Fruit fly (Drosophila melanogaster) whole organism, embryonic: ENCODE results near the gene trbl.

Source experiments
- Aef1 ChIP-seq: fragments of 200-800 bp; sonication (Bioruptor generic); IDR thresholded peaks from 3 replicates; pipeline ENCODE4 v1.3.6; 2022; ENCODE audit warnings: missing biosample characterization, missing genetic modification characterization
- Awh ChIP-seq: fragments of 200-800 bp; sonication (Bioruptor generic); IDR thresholded peaks from 2 replicates; pipeline ENCODE4, ENCODE4 v1.3.6; 2022; ENCODE audit warnings: missing biosample characterization, missing genetic modification characterization
- CG10366 ChIP-seq: fragments of 200-800 bp; sonication (Bioruptor generic); IDR thresholded peaks from 2 replicates; pipeline ENCODE4 v1.3.6; 2022; ENCODE audit warnings: missing biosample characterization, missing genetic modification characterization
- CG11560 ChIP-seq: fragments of 200-800 bp; sonication (Bioruptor generic); IDR thresholded peaks from 3 replicates; pipeline ENCODE4 v1.3.6; 2022; ENCODE audit warnings: missing biosample characterization, missing genetic modification characterization
- CG11696 ChIP-seq: fragments of 200-800 bp; sonication (Bioruptor generic); IDR thresholded peaks from 2 replicates; pipeline ENCODE4 v1.3.6; 2022; ENCODE audit warnings: missing biosample characterization, missing genetic modification characterization
- CG12104 ChIP-seq: fragments of 200-800 bp; sonication (Bioruptor generic); optimal IDR thresholded peaks from 3 replicates; lab custom pipeline; 2016; ENCODE audit warnings: missing biosample characterization, missing genetic modification characterization
- CG14014 ChIP-seq: fragments of 200-800 bp; sonication (Bioruptor generic); IDR thresholded peaks from 2 replicates; pipeline ENCODE4 v1.3.6; 2022; ENCODE audit warnings: missing biosample characterization, missing genetic modification characterization
- CG14710 ChIP-seq: fragments of 200-800 bp; sonication (Bioruptor generic); optimal IDR thresholded peaks from 3 replicates; lab custom pipeline; 2019; ENCODE audit warnings: missing biosample characterization, mild to moderate bottlenecking, missing genetic modification characterization, moderate library complexity
- CG15601 ChIP-seq: fragments of 200-800 bp; sonication (Bioruptor generic); optimal IDR thresholded peaks from 3 replicates; lab custom pipeline; 2019; ENCODE audit warnings: missing biosample characterization, mild to moderate bottlenecking, missing genetic modification characterization, moderate library complexity
- CG17186 ChIP-seq: fragments of 200-800 bp; sonication (Bioruptor generic); optimal IDR thresholded peaks from 3 replicates; lab custom pipeline; 2017; ENCODE audit warnings: missing biosample characterization, missing genetic modification reagents, missing genetic modification characterization
- CG17568 ChIP-seq: fragments of 200-800 bp; sonication (Bioruptor generic); optimal IDR thresholded peaks from 2 replicates; lab custom pipeline; 2018; ENCODE audit warnings: missing biosample characterization, mild to moderate bottlenecking, missing genetic modification characterization, moderate library complexity
- CG1792 ChIP-seq: fragments of 200-800 bp; sonication (Bioruptor generic); optimal IDR thresholded peaks from 2 replicates; lab custom pipeline; 2016; ENCODE audit warnings: missing biosample characterization, missing genetic modification characterization
- CG33213 ChIP-seq: fragments of 200-800 bp; sonication (Bioruptor generic); optimal IDR thresholded peaks from 3 replicates; lab custom pipeline; 2016; ENCODE audit warnings: missing biosample characterization, missing genetic modification characterization
- CG4424 ChIP-seq: fragments of 200-800 bp; sonication (Bioruptor generic); optimal IDR thresholded peaks from 3 replicates; lab custom pipeline; 2016; ENCODE audit warnings: missing biosample characterization, missing genetic modification characterization
- CG6272 ChIP-seq: fragments of 200-800 bp; sonication (Bioruptor generic); IDR thresholded peaks from 2 replicates; pipeline ENCODE4 v1.3.6; 2022; ENCODE audit warnings: missing biosample characterization, missing genetic modification characterization
- CG6791 ChIP-seq: fragments of 200-800 bp; sonication (Bioruptor generic); IDR thresholded peaks from 3 replicates; pipeline ENCODE4 v1.3.6; 2022; ENCODE audit warnings: missing biosample characterization, missing genetic modification characterization; ENCODE audit not compliant: partially characterized antibody
- CG9727 ChIP-seq: fragments of 200-800 bp; sonication (Bioruptor generic); optimal IDR thresholded peaks from 3 replicates; lab custom pipeline; 2017; ENCODE audit warnings: missing biosample characterization, mild to moderate bottlenecking, missing genetic modification characterization
- CG9797 ChIP-seq: fragments of 200-800 bp; sonication (Bioruptor generic); optimal IDR thresholded peaks from 3 replicates; lab custom pipeline; 2018; ENCODE audit warnings: missing biosample characterization, mild to moderate bottlenecking, missing genetic modification characterization
- CG9876 ChIP-seq: fragments of 200-800 bp; sonication (Bioruptor generic); optimal IDR thresholded peaks from 2 replicates; lab custom pipeline; 2016; ENCODE audit warnings: missing biosample characterization, missing genetic modification characterization
- Chrac-16 ChIP-seq: fragments of 200-800 bp; sonication (Bioruptor generic); optimal IDR thresholded peaks from 3 replicates; lab custom pipeline; 2016; ENCODE audit warnings: missing biosample characterization, missing genetic modification characterization
- Dad ChIP-seq: fragments of 200-800 bp; sonication (Bioruptor generic); optimal IDR thresholded peaks from 3 replicates; lab custom pipeline; 2016; ENCODE audit warnings: missing biosample characterization, missing genetic modification characterization
- Dll ChIP-seq: fragments of 200-800 bp; sonication (Bioruptor generic); IDR thresholded peaks from 4 replicates; pipeline ENCODE4 v1.3.6; 2022; ENCODE audit warnings: missing biosample characterization, missing genetic modification characterization; ENCODE audit not compliant: partially characterized antibody
- Elba2 ChIP-seq: fragments of 200-800 bp; sonication (Bioruptor generic); optimal IDR thresholded peaks from 3 replicates; lab custom pipeline; 2016; ENCODE audit warnings: missing biosample characterization, missing genetic modification characterization
- Ets65A ChIP-seq: fragments of 200-800 bp; sonication (Bioruptor generic); peaks from one replicate; lab custom pipeline; 2016; ENCODE audit warnings: missing biosample characterization, missing genetic modification characterization
- Fer1 ChIP-seq: fragments of 200-800 bp; sonication (Bioruptor generic); optimal IDR thresholded peaks from 2 replicates; lab custom pipeline; 2017; ENCODE audit warnings: missing biosample characterization, mild to moderate bottlenecking, missing genetic modification characterization
- Gsc ChIP-seq: fragments of 200-800 bp; sonication (Bioruptor generic); IDR thresholded peaks from 2 replicates; pipeline ENCODE4 v1.3.6; 2022; ENCODE audit warnings: missing biosample characterization, missing genetic modification characterization
- HHEX ChIP-seq: fragments of 200-800 bp; sonication (Bioruptor generic); optimal IDR thresholded peaks from 3 replicates; lab custom pipeline; 2017; ENCODE audit warnings: missing biosample characterization, mild to moderate bottlenecking, missing genetic modification characterization, missing genetic modification reagents
- HLHmδ ChIP-seq: fragments of 200-800 bp; sonication (Bioruptor generic); optimal IDR thresholded peaks from 2 replicates; lab custom pipeline; 2018; ENCODE audit warnings: missing biosample characterization, mild to moderate bottlenecking, missing genetic modification characterization, moderate library complexity
- Hr51 ChIP-seq, 2 experiments: fragments of 200-800 bp; sonication (Bioruptor generic); optimal IDR thresholded peaks; 2 replicates in 1 of 2; 3 replicates in 1 of 2; lab custom pipeline; 2016 to 2018; ENCODE audit warnings: missing biosample characterization in 2 of 2, missing genetic modification characterization in 2 of 2, mild to moderate bottlenecking in 1 of 2, moderate library complexity in 1 of 2
- MTF-1 ChIP-seq: fragments of 200-800 bp; sonication (Bioruptor generic); optimal IDR thresholded peaks from 2 replicates; lab custom pipeline; 2018; ENCODE audit warnings: missing biosample characterization, mild to moderate bottlenecking, missing genetic modification characterization, borderline replicate concordance
- Myb ChIP-seq: fragments of 200-800 bp; sonication (Bioruptor generic); optimal IDR thresholded peaks from 2 replicates; lab custom pipeline; 2016; ENCODE audit warnings: missing biosample characterization, missing genetic modification characterization
- Nf-YB ChIP-seq: fragments of 200-800 bp; sonication (Bioruptor generic); optimal IDR thresholded peaks from 3 replicates; lab custom pipeline; 2019; ENCODE audit warnings: missing biosample characterization, mild to moderate bottlenecking, missing genetic modification characterization, moderate library complexity
- Rfx ChIP-seq: fragments of 200-800 bp; sonication (Bioruptor generic); IDR thresholded peaks from 2 replicates; pipeline ENCODE4 v1.3.6; 2022; ENCODE audit warnings: missing biosample characterization, missing genetic modification characterization
- Rx ChIP-seq: fragments of 200-800 bp; sonication (Bioruptor generic); IDR thresholded peaks from 2 replicates; pipeline ENCODE4 v1.3.6; 2022; ENCODE audit warnings: missing biosample characterization, missing genetic modification characterization
- Six4 ChIP-seq: fragments of 200-800 bp; sonication (Bioruptor generic); optimal IDR thresholded peaks from 2 replicates; lab custom pipeline; 2016; ENCODE audit warnings: missing biosample characterization, missing genetic modification characterization
- Sry-δ ChIP-seq: fragments of 200-800 bp; sonication (Bioruptor generic); optimal IDR thresholded peaks from 2 replicates; lab custom pipeline; 2016; ENCODE audit warnings: missing biosample characterization, missing genetic modification characterization
- Ssrp ChIP-seq: fragments of 200-800 bp; sonication (Bioruptor generic); optimal IDR thresholded peaks from 2 replicates; lab custom pipeline; 2018; ENCODE audit warnings: missing biosample characterization, mild to moderate bottlenecking, missing genetic modification characterization, moderate library complexity
- TFAM ChIP-seq: fragments of 200-800 bp; sonication (Bioruptor generic); optimal IDR thresholded peaks from 2 replicates; lab custom pipeline; 2017; ENCODE audit warnings: missing biosample characterization, missing genetic modification characterization, inconsistent platforms
- abd-A ChIP-seq: fragments of 200-800 bp; sonication (Bioruptor generic); optimal IDR thresholded peaks from 3 replicates; lab custom pipeline; 2019; ENCODE audit warnings: missing biosample characterization, mild to moderate bottlenecking, missing genetic modification characterization, moderate library complexity
- ato ChIP-seq: fragments of 200-800 bp; sonication (Bioruptor generic); IDR thresholded peaks from 2 replicates; pipeline ENCODE4 v1.3.6; 2022; ENCODE audit warnings: missing biosample characterization, missing genetic modification characterization; ENCODE audit not compliant: partially characterized antibody
- bsh ChIP-seq, 2 experiments: fragments of 200-800 bp; sonication (Bioruptor generic); optimal IDR thresholded peaks; 2 replicates each; lab custom pipeline; 2017 to 2018; ENCODE audit warnings: mild to moderate bottlenecking in 2 of 2, missing biosample characterization in 2 of 2, missing genetic modification characterization in 2 of 2, moderate library complexity in 1 of 2
- en ChIP-seq: fragments of 200-800 bp; sonication (Bioruptor generic); optimal IDR thresholded peaks from 2 replicates; lab custom pipeline; 2016; ENCODE audit warnings: missing biosample characterization, missing genetic modification characterization
- jing ChIP-seq: fragments of 200-800 bp; sonication (Bioruptor generic); optimal IDR thresholded peaks from 2 replicates; lab custom pipeline; 2018; ENCODE audit warnings: missing biosample characterization, mild to moderate bottlenecking, missing genetic modification characterization
- kay ChIP-seq: fragments of 200-800 bp; sonication (Bioruptor generic); optimal IDR thresholded peaks from 2 replicates; lab custom pipeline; 2016; ENCODE audit warnings: missing biosample characterization, missing genetic modification characterization
- knrl ChIP-seq: fragments of 200-800 bp; sonication (Bioruptor generic); IDR thresholded peaks from 3 replicates; pipeline ENCODE4 v1.3.6; 2022; ENCODE audit warnings: missing biosample characterization, missing genetic modification characterization; ENCODE audit not compliant: partially characterized antibody
- mam ChIP-seq: fragments of 200-800 bp; sonication (Bioruptor generic); optimal IDR thresholded peaks from 3 replicates; lab custom pipeline; 2016; ENCODE audit warnings: missing biosample characterization, missing genetic modification characterization
- peb ChIP-seq: fragments of 200-800 bp; sonication (Bioruptor generic); IDR thresholded peaks from 2 replicates; pipeline ENCODE4 v1.3.6; 2022; ENCODE audit warnings: missing biosample characterization, missing genetic modification characterization
- shn ChIP-seq: fragments of 200-800 bp; sonication (Bioruptor generic); optimal IDR thresholded peaks from 3 replicates; lab custom pipeline; 2016; ENCODE audit warnings: missing biosample characterization, missing genetic modification characterization
- toy ChIP-seq: fragments of 200-800 bp; sonication (Bioruptor generic); IDR thresholded peaks from 2 replicates; pipeline ENCODE4 v1.3.6; 2022; ENCODE audit warnings: missing biosample characterization, missing genetic modification characterization
- trh ChIP-seq: fragments of 200-800 bp; sonication (Bioruptor generic); optimal IDR thresholded peaks from 2 replicates; lab custom pipeline; 2016; ENCODE audit warnings: missing biosample characterization, missing genetic modification characterization
- vvl ChIP-seq: fragments of 200-800 bp; sonication (Bioruptor generic); IDR thresholded peaks from 2 replicates; pipeline ENCODE4 v1.3.6; 2022; ENCODE audit warnings: missing biosample characterization, missing genetic modification characterization
- wdn ChIP-seq: fragments of 200-800 bp; sonication (Bioruptor generic); IDR thresholded peaks from 2 replicates; pipeline ENCODE4 v1.3.6; 2022; ENCODE audit warnings: missing biosample characterization, missing genetic modification characterization

The trbl gene

DNA sequence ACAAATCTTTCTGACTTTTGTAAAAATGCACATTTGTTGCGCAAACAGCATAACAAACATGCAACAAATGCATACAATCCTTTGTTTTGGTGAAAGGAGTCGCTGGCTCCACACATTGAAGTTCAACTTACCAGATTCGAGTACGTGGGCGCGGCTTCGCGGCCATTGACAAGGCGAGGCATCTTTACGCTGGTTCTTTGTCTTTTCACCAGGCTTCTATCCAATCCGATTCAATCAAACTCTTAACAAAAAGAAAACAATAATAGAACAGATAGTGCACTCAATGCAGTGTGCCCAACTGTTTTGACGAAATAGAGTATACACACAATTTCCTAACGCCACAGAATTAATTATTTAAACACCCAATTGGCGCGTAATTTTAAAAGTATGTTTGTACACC, 28.8 kb upstream of the trbl start, which contains the start of gene CG5262 (continued):
- no peak for TF ChIP-seq HHEX (GFP tag; lab: Kevin White, UChicago)
- no peak for TF ChIP-seq ato
- no peak for TF ChIP-seq Ets65A (GFP tag; lab: Kevin White, UChicago)
- no peak for TF ChIP-seq TFAM (GFP tag; lab: Kevin White, UChicago)
- peak; percentile 31 for TF ChIP-seq CG14710 (tag; lab: Kevin White, UChicago)
- TF ChIP-seq Chrac-16 (GFP tag; lab: Kevin White, UChicago): no peak
- TF ChIP-seq shn (GFP tag; lab: Kevin White, UChicago): no peak
- no peak for TF ChIP-seq CG11696 (GFP tag; lab: Robert Waterston, UW)
- TF ChIP-seq CG33213 (GFP tag; lab: Kevin White, UChicago): peak; percentile 15
- TF ChIP-seq MTF-1 (GFP tag; lab: Kevin White, UChicago): no peak
- no peak for TF ChIP-seq jing (GFP tag; lab: Kevin White, UChicago)
- TF ChIP-seq Rx (GFP tag; lab: Robert Waterston, UW): no peak
- no peak for TF ChIP-seq CG6791 (GFP tag; lab: Robert Waterston, UW)
- TF ChIP-seq CG6272: no peak
- no peak for TF ChIP-seq bsh (GFP tag; optimal IDR thresholded peaks at IDR 0.05; lab: Kevin White, UChicago)
- TF ChIP-seq CG4424 (GFP tag; lab: Kevin White, UChicago): no peak
- TF ChIP-seq vvl: peak; percentile 76
- no peak for TF ChIP-seq CG9876
- TF ChIP-seq CG9797 (GFP tag; lab: Kevin White, UChicago): peak; percentile 75
- TF ChIP-seq CG14014 (GFP tag; lab: Robert Waterston, UW): no peak
- peak; percentile 64 for TF ChIP-seq Nf-YB (GFP tag; lab: Kevin White, UChicago)
- TF ChIP-seq CG15601 (tag; lab: Kevin White, UChicago): no peak
- no peak for TF ChIP-seq mam
- TF ChIP-seq Fer1: no peak
- no peak for TF ChIP-seq Aef1 (GFP tag; lab: Robert Waterston, UW)
- TF ChIP-seq Ssrp: no peak
- peak; percentile 57 for TF ChIP-seq Sry-δ
- TF ChIP-seq toy (GFP tag; lab: Robert Waterston, UW): no peak
- no peak for TF ChIP-seq CG12104 (GFP tag; lab: Kevin White, UChicago)
- no peak for TF ChIP-seq Hr51 (GFP tag; optimal IDR thresholded peaks at IDR 0.05; lab: Kevin White, UChicago)
- TF ChIP-seq CG11560 (tag; lab: Robert Waterston, UW): no peak
- no peak for TF ChIP-seq CG10366 (GFP tag; lab: Robert Waterston, UW)
- no peak for TF ChIP-seq CG9727 (GFP tag; lab: Kevin White, UChicago)
- no peak for TF ChIP-seq Six4 (GFP tag; lab: Kevin White, UChicago)
- TF ChIP-seq trh (GFP tag; lab: Kevin White, UChicago): no peak
- no peak for TF ChIP-seq Rfx
- TF ChIP-seq en (GFP tag; lab: Kevin White, UChicago): no peak
- TF ChIP-seq CG17568: no peak
- no peak for TF ChIP-seq Awh (GFP tag; lab: Robert Waterston, UW)
- TF ChIP-seq HLHmδ (GFP tag; lab: Kevin White, UChicago): no peak
- TF ChIP-seq knrl: no peak
- TF ChIP-seq Elba2 (GFP tag; lab: Kevin White, UChicago): peak; percentile 82
- no peak for TF ChIP-seq Gsc (GFP tag; lab: Robert Waterston, UW)
- TF ChIP-seq CG1792 (GFP tag; lab: Kevin White, UChicago): no peak
- no peak for TF ChIP-seq peb
- TF ChIP-seq Myb: no peak
- TF ChIP-seq kay: no peak
- TF ChIP-seq CG17186 (GFP tag; lab: Kevin White, UChicago): peak; percentile 21
- TF ChIP-seq Dll: no peak
- TF ChIP-seq abd-A (tag; lab: Kevin White, UChicago): no peak
- TF ChIP-seq Dad (GFP tag; lab: Kevin White, UChicago): no peak
- no peak for TF ChIP-seq wdn (GFP tag; lab: Robert Waterston, UW)
